Worm (Caenorhabditis elegans) whole organism, early embryonic: Measurements from ENCODE around the gene pdcd-2.

Source experiments
- B0310.2 ChIP-seq: sonication (generic microtip); optimal IDR thresholded peaks from 2 replicates; lab custom pipeline; 2016; ENCODE audit warnings: mild to moderate bottlenecking, missing genetic modification characterization, missing compliant biosample characterization
- F13C5.2 ChIP-seq: sonication (generic microtip); optimal IDR thresholded peaks from 2 replicates; lab custom pipeline; 2017; ENCODE audit warnings: mild to moderate bottlenecking, missing genetic modification characterization, inconsistent platforms, missing compliant biosample characterization
- ama-1 ChIP-seq: fragments of 150-350 bp; optimal IDR thresholded peaks from 2 replicates; lab custom pipeline; 2014
- ceh-13 ChIP-seq: fragments of 200-800 bp; sonication (Bioruptor generic); optimal IDR thresholded peaks from 2 replicates; lab custom pipeline; 2018; ENCODE audit warnings: mild to moderate bottlenecking, missing genetic modification characterization, missing compliant biosample characterization
- ceh-36 ChIP-seq: sonication (generic microtip); optimal IDR thresholded peaks from 2 replicates; lab custom pipeline; 2016; ENCODE audit warnings: missing genetic modification characterization, inconsistent platforms, missing compliant biosample characterization
- ets-7 ChIP-seq: sonication (generic microtip); optimal IDR thresholded peaks from 2 replicates; lab custom pipeline; 2016; ENCODE audit warnings: missing genotype, missing genetic modification characterization, missing compliant biosample characterization
- flt-1 ChIP-seq: fragments of 200-800 bp; sonication (Bioruptor generic); IDR thresholded peaks from 2 replicates; pipeline ENCODE4 v1.3.6; 2022; ENCODE audit warnings: missing genetic modification characterization, missing compliant biosample characterization
- hmbx-1 ChIP-seq: sonication (generic microtip); optimal IDR thresholded peaks from 2 replicates; lab custom pipeline; 2016; ENCODE audit warnings: mild to moderate bottlenecking, missing genetic modification characterization, missing compliant biosample characterization
- hmg-4 ChIP-seq: fragments of 200-800 bp; sonication (Bioruptor generic); optimal IDR thresholded peaks from 2 replicates; lab custom pipeline; 2018; ENCODE audit warnings: mild to moderate bottlenecking, missing genetic modification characterization, missing compliant biosample characterization
- hnd-1 ChIP-seq: sonication (generic microtip); optimal IDR thresholded peaks from 2 replicates; lab custom pipeline; 2016; ENCODE audit warnings: missing genetic modification characterization, missing compliant biosample characterization
- tra-4 ChIP-seq: sonication (generic microtip); optimal IDR thresholded peaks from 2 replicates; lab custom pipeline; 2017; ENCODE audit warnings: missing genetic modification characterization, missing compliant biosample characterization

DNA sequence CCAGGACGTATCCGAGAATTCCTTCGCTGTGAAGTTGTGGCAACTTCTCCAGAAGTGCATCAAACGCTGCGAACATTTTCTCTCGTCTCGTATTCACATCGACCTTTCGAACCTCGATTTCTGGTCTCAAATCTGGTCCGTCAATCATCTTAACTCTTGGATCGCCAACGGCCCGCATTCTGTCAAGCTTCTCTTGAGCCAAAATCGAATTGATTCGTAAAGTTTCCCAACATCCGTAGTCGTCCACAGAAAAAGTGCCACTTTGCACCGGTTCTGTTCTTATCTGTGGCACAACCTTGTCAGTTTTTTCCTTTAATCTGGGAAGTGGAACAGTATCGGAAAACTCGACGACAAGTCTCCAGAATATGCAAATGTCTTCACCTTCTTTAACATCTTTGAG lies 17.4 kb upstream of the pdcd-2 start:
- TF ChIP-seq ets-7 (tag; lab: Kevin White, UChicago) (no peak), ama-1 (lab: Kevin White, UChicago) (no peak), flt-1 (GFP tag; lab: Robert Waterston, UW) (no peak), tra-4 (no peak), hmg-4 (GFP tag; lab: Kevin White, UChicago) (no peak), hmbx-1 (tag; lab: Kevin White, UChicago) (no peak), B0310.2 (no peak), ceh-36 (no peak), ceh-13 (GFP tag; lab: Kevin White, UChicago) (no peak), F13C5.2 (tag; lab: Kevin White, UChicago) (no peak), hnd-1 (tag; lab: Kevin White, UChicago) (no peak)
